Worm (Caenorhabditis elegans): ENCODE data around the gene elli-1.

Gene elli-1

ce11 chrIV:8737354-8737753 is 17.3 kb downstream of the elli-1 start:
- TF ChIP-seq sea-2 (GFP tag; IDR thresholded peaks at IDR 0.05) (no peak), hmg-1.2 (GFP tag; IDR thresholded peaks at IDR 0.05) (peak; percentile 73; the same call in 1 of the 2 replicates)

- TF ChIP-seq hrde-1 (tag; optimal IDR thresholded peaks at IDR 0.05; ENCODE audit: borderline replicate concordance) (peak; percentile 15), gei-17 (GFP tag; optimal IDR thresholded peaks at IDR 0.05) (no peak), F10E7.11 (tag; optimal IDR thresholded peaks at IDR 0.05) (no peak), nhr-80 (tag; optimal IDR thresholded peaks at IDR 0.05) (peak; percentile 67), ceh-79 (tag; optimal IDR thresholded peaks at IDR 0.05) (no peak), snpc-4 (GFP tag; optimal IDR thresholded peaks at IDR 0.05) (peak; percentile 1), snpc-4 (tag; optimal IDR thresholded peaks at IDR 0.05) (no peak), ceh-58 (GFP tag; IDR thresholded peaks at IDR 0.05) (no peak), madf-6 (GFP tag; IDR thresholded peaks at IDR 0.05) (peak; percentile 42), ets-4 (GFP tag; optimal IDR thresholded peaks at IDR 0.05) (peak; percentile 10), cebp-1 (GFP tag; IDR thresholded peaks at IDR 0.05) (no peak), cebp-1 (tag; optimal IDR thresholded peaks at IDR 0.05) (peak; percentile 0)
These were observed 24.2 kb downstream of the elli-1 start, which contains the start of gene F21D5.3 for ce11 chrIV:8730469-8730868. TSS of gene F21D5.3 (plus strand) at chrIV:8730815.

- no peak for TF ChIP-seq cebp-1 (GFP tag; IDR thresholded peaks at IDR 0.05)
- TF ChIP-seq cebp-1 (tag; optimal IDR thresholded peaks at IDR 0.05) = peak; percentile 36
- TF ChIP-seq T07F8.4 (tag; optimal IDR thresholded peaks at IDR 0.05) = no peak
- no peak for TF ChIP-seq F33H1.4 (GFP tag; IDR thresholded peaks at IDR 0.05)
- peak; percentile 77 for TF ChIP-seq nhr-80 (tag; optimal IDR thresholded peaks at IDR 0.05)
- peak; percentile 4 for TF ChIP-seq unc-62 (GFP tag; optimal IDR thresholded peaks at IDR 0.05)
- no peak for TF ChIP-seq ceh-91 (GFP tag; IDR thresholded peaks at IDR 0.05)
These were observed 25.0 kb downstream of the elli-1 start for ce11 chrIV:8729636-8730035.

ce11 chrIV:8728122-8728521 is 26.5 kb downstream of the elli-1 start, which contains the start of gene otub-3:
TSS of gene otub-3 (plus strand) at chrIV:8728177.
- TF ChIP-seq madf-8 (GFP tag; conservative IDR thresholded peaks at IDR 0.05) (peak; percentile 74), B0336.3 (GFP tag; IDR thresholded peaks at IDR 0.05) (peak; percentile 44; the same call in 1 of the 2 replicates), rec-8 (tag; optimal IDR thresholded peaks at IDR 0.05) (no peak), ceh-79 (tag; optimal IDR thresholded peaks at IDR 0.05) (no peak), zim-3 (tag; optimal IDR thresholded peaks at IDR 0.05) (no peak), K11D2.4 (GFP tag; IDR thresholded peaks at IDR 0.05) (no peak), madf-6 (GFP tag; IDR thresholded peaks at IDR 0.05) (peak; percentile 85), hrde-1 (tag; optimal IDR thresholded peaks at IDR 0.05; ENCODE audit: borderline replicate concordance) (peak; percentile 24), madf-3 (GFP tag; IDR thresholded peaks at IDR 0.05) (no peak), xnd-1 (tag; optimal IDR thresholded peaks at IDR 0.05) (peak; percentile 66), T07F8.4 (tag; optimal IDR thresholded peaks at IDR 0.05) (no peak), ceh-91 (GFP tag; IDR thresholded peaks at IDR 0.05) (no peak), zfh-2 (GFP tag; conservative IDR thresholded peaks at IDR 0.05) (no peak), athp-1 (tag; optimal IDR thresholded peaks at IDR 0.05) (peak; percentile 4), bed-1 (GFP tag; IDR thresholded peaks at IDR 0.05) (no peak), ama-1 (optimal IDR thresholded peaks at IDR 0.05) (no peak), ama-1 (GFP tag; optimal IDR thresholded peaks at IDR 0.05) (peak in 1 of 2 experiments; percentile 18), repo-1 (tag; optimal IDR thresholded peaks at IDR 0.05) (peak; percentile 20), ztf-25 (GFP tag; IDR thresholded peaks at IDR 0.05) (no peak), snpc-1.3 (tag; optimal IDR thresholded peaks at IDR 0.05; ENCODE audit: insufficient read depth) (no peak), lin-54 (GFP tag; optimal IDR thresholded peaks at IDR 0.05) (peak; percentile 13), efl-1 (GFP tag; optimal IDR thresholded peaks at IDR 0.05) (peak; percentile 78), nfya-2 (GFP tag; IDR thresholded peaks at IDR 0.05) (no peak), cebp-2 (GFP tag; IDR thresholded peaks at IDR 0.05) (no peak), lag-1 (GFP tag; IDR thresholded peaks at IDR 0.05) (no peak), attf-6 (GFP tag; IDR thresholded peaks at IDR 0.05) (0 out of 2 replicates have a peak, but pooled peaks have one; percentile 57)

Data from whole organism, young adult.